Fruit fly (Drosophila melanogaster) ovary, adult (tissue): ENCODE results near the gene CG18787.

Source experiments
- CG17801 ChIP-seq: fragments of 200-800 bp; optimal IDR thresholded peaks from 2 replicates; lab custom pipeline; 2019; ENCODE audit warnings: missing biosample characterization, mild to moderate bottlenecking, missing genetic modification characterization, moderate library complexity; ENCODE audit not compliant: partially characterized antibody

The CG18787 gene

dm6 chr2L:11958729-11959128 lies 40.4 kb downstream of the CG18787 start:
- no peak for TF ChIP-seq CG17801 (GFP tag; lab: Kevin White, UChicago)

dm6 chr2L:11955839-11956238 lies 43.3 kb downstream of the CG18787 start:
- TF ChIP-seq CG17801 (GFP tag; lab: Kevin White, UChicago): no peak

- TF ChIP-seq CG17801 (GFP tag; lab: Kevin White, UChicago): no peak
These were observed 49.2 kb downstream of the CG18787 start for dm6 chr2L:11949917-11950316.

dm6 chr2L:11948479-11948878 lies 50.7 kb downstream of the CG18787 start:
- TF ChIP-seq CG17801 (GFP tag; lab: Kevin White, UChicago): no peak
